Worm (Caenorhabditis elegans): ENCODE data around the gene osm-5.
A peak's percentile ranks its signal among the peaks of the same experiment; 100 is the strongest.

The osm-5 gene

DNA sequence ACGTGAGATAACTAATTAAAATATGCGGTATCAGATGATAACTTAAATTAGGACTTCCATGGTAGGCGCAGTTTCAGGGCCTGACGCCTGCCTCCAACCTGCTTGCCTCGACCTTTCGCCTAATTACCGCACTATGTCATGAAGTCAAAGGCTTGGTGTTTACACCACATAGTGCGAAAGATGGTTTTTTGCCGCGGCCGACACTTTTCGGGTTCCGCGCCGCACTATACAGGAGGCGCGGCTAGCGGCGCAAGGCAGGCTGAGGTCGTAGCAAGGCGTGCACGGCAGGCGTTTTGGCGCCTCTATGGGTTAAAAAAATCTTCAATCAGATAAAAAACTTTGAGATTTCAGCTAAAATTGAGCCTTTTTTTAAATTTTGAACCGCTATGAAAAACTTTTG lies 23.4 kb upstream of the osm-5 start (continued):
- TF ChIP-seq ceh-91 (GFP tag; IDR thresholded peaks at IDR 0.05) (no peak), nhr-90 (tag; optimal IDR thresholded peaks at IDR 0.05) (no peak), bed-1 (GFP tag; IDR thresholded peaks at IDR 0.05) (no peak), F22D6.2 (tag; optimal IDR thresholded peaks at IDR 0.05) (no peak), hmg-1.2 (GFP tag; IDR thresholded peaks at IDR 0.05) (peak; percentile 70), Y67H2A.10 (GFP tag; conservative IDR thresholded peaks at IDR 0.05) (no peak), pha-4 (tag; optimal IDR thresholded peaks at IDR 0.05) (no peak)

DNA sequence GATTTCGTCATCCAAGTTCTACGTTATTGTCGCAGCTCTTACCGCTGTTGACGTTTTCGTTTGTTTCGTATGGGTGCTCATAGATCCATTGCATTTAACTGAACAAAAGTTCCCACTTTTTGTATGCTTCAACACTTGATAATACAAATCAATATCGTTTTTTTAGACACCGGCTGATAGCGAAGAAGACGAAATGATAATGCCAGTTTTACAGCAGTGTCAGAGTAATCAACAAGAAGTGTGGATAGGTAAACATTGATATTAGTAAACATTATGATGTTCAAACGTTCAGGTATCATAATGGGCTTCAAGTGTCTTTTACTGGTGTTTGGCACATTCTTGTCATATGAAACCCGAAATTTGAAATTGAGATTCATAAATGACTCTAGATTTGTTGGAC lies 17.8 kb upstream of the osm-5 start:
- TF ChIP-seq nhr-80 (tag; optimal IDR thresholded peaks at IDR 0.05), result peak; percentile 27
- no peak for TF ChIP-seq sea-2 (GFP tag; IDR thresholded peaks at IDR 0.05)

DNA sequence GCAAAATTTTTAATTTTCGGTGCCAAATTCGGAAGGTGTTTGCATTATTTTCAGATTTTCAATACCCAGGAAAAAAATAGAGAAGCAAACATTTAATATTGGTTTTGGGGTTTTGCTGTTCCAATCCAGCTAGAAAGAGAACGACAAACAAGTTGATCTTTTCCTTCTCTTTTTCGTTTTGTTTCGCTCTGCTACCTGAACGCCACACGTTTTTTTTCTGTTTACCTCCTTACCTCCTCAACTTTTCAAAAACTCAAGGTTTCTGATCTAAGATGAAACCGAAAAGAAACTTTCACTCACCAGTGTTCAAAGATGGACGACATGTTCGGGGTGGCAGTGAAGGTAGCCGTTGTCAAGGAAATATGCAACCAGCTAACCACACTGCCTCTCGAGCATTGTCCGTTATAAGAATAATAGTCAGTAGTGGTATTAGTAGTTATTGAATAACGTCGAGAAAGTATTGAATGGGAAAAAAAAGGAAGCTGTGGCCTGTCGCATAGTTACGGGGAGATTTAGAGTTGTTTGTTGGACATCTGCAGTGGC lies 14.5 kb upstream of the osm-5 start:
- TF ChIP-seq nfyb-1 (GFP tag; IDR thresholded peaks at IDR 0.05), result no peak
- TF ChIP-seq dox-1 (GFP tag; IDR thresholded peaks at IDR 0.05), result peak; percentile 9; the same call in 1 of the 2 replicates
- no peak for TF ChIP-seq F55B11.4 (tag; optimal IDR thresholded peaks at IDR 0.05; ENCODE audit: borderline replicate concordance, insufficient read depth)
- TF ChIP-seq Y67H2A.10 (GFP tag; conservative IDR thresholded peaks at IDR 0.05), result no peak
- peak in 1 of 3 experiments; percentile 66 for TF ChIP-seq lin-35 (GFP tag; optimal IDR thresholded peaks at IDR 0.05)
- peak; percentile 18 for TF ChIP-seq T26A5.8 (tag; optimal IDR thresholded peaks at IDR 0.05)
- peak; percentile 51 for TF ChIP-seq pha-4 (tag; optimal IDR thresholded peaks at IDR 0.05)
- TF ChIP-seq lag-1 (GFP tag; IDR thresholded peaks at IDR 0.05), result no peak
- peak; percentile 73 for TF ChIP-seq ama-1 (optimal IDR thresholded peaks at IDR 0.05)
- TF ChIP-seq ama-1 (GFP tag; optimal IDR thresholded peaks at IDR 0.05), result no peak
- no peak for TF ChIP-seq tbp1 (GFP tag; optimal IDR thresholded peaks at IDR 0.05)
- no peak for TF ChIP-seq ceh-91 (GFP tag; IDR thresholded peaks at IDR 0.05)

DNA sequence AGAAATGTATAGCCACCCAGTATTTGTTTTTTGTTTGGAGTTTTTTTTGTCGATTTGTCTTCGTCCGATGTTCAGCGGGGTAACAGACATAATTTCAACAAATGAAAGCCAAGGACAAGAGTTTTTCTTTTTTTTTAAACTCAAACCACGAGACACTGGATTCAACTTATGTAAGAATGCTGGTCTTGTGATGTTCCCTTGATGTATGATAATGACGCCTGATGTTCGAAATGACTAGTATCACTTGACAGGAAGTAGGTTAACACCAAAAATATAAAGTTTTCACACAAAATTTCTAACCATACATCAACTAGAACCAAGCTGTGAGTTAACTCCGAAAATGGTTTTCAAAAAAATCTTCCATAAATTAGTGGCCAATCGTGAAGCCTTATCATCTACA lies 13.9 kb upstream of the osm-5 start:
- TF ChIP-seq tlf-1 (GFP tag; optimal IDR thresholded peaks at IDR 0.05), result no peak
- TF ChIP-seq hlh-12 (tag; optimal IDR thresholded peaks at IDR 0.05), result no peak
- TF ChIP-seq F10E7.11 (tag; optimal IDR thresholded peaks at IDR 0.05), result no peak
- no peak for TF ChIP-seq ztf-3 (GFP tag; optimal IDR thresholded peaks at IDR 0.05)
- TF ChIP-seq F52B5.7 (tag; optimal IDR thresholded peaks at IDR 0.05), result no peak
- TF ChIP-seq dpl-1 (GFP tag; optimal IDR thresholded peaks at IDR 0.05), result no peak
- TF ChIP-seq ceh-100 (GFP tag; IDR thresholded peaks at IDR 0.05), result no peak
- no peak for TF ChIP-seq hrde-1 (tag; optimal IDR thresholded peaks at IDR 0.05; ENCODE audit: borderline replicate concordance)
- no peak for TF ChIP-seq ceh-58 (GFP tag; IDR thresholded peaks at IDR 0.05)
- peak; percentile 49 for TF ChIP-seq ZK185.1 (tag; optimal IDR thresholded peaks at IDR 0.05; ENCODE audit: poor library complexity, severe bottlenecking)
- no peak for TF ChIP-seq bed-1 (GFP tag; IDR thresholded peaks at IDR 0.05)
- no peak for TF ChIP-seq madf-8 (GFP tag; conservative IDR thresholded peaks at IDR 0.05)
- TF ChIP-seq nfya-1 (tag; optimal IDR thresholded peaks at IDR 0.05; ENCODE audit: borderline replicate concordance, insufficient read depth), result no peak
- TF ChIP-seq hmg-1.2 (GFP tag; IDR thresholded peaks at IDR 0.05), result no peak
- no peak for TF ChIP-seq C06A6.2 (GFP tag; conservative IDR thresholded peaks at IDR 0.05)
- TF ChIP-seq Y56A3A.18 (GFP tag; IDR thresholded peaks at IDR 0.05), result peak; percentile 12; the same call in 1 of the 2 replicates
- no peak for TF ChIP-seq F33H1.4 (GFP tag; IDR thresholded peaks at IDR 0.05)
- no peak for TF ChIP-seq egl-18 (GFP tag; IDR thresholded peaks at IDR 0.05)
- no peak for TF ChIP-seq rcor-1 (GFP tag; IDR thresholded peaks at IDR 0.05)
- no peak for TF ChIP-seq Y79H2A.3 (GFP tag; conservative IDR thresholded peaks at IDR 0.05)
- no peak for TF ChIP-seq somi-1 (GFP tag; optimal IDR thresholded peaks at IDR 0.05)
- TF ChIP-seq let-526 (GFP tag; IDR thresholded peaks at IDR 0.05), result 0 out of 2 replicates have a peak, but pooled peaks have one; percentile 27
- TF ChIP-seq ama-1 (optimal IDR thresholded peaks at IDR 0.05), result peak; percentile 14
- TF ChIP-seq ama-1 (GFP tag; optimal IDR thresholded peaks at IDR 0.05), result no peak
- TF ChIP-seq rec-8 (tag; optimal IDR thresholded peaks at IDR 0.05), result no peak
- no peak for TF ChIP-seq lag-1 (GFP tag; IDR thresholded peaks at IDR 0.05)
- TF ChIP-seq T26A5.8 (tag; optimal IDR thresholded peaks at IDR 0.05), result no peak
- TF ChIP-seq Y95B8A.8 (GFP tag; IDR thresholded peaks at IDR 0.05), result peak; percentile 51; the same call in 1 of the 2 replicates
- TF ChIP-seq zim-3 (tag; optimal IDR thresholded peaks at IDR 0.05), result no peak
- no peak for TF ChIP-seq fkh-3 (tag; optimal IDR thresholded peaks at IDR 0.05)
- TF ChIP-seq xnd-1 (tag; optimal IDR thresholded peaks at IDR 0.05), result no peak
